Fruit fly (Drosophila melanogaster) Kc167 (cell line): Measurements from ENCODE around the gene CG7194.

Experiments used
- Sin3A ChIP-seq: fragments of >200 bp; optimal IDR thresholded peaks from 2 replicates; lab custom pipeline; 2018; ENCODE audit warnings: missing external identifiers
- insv ChIP-seq: fragments of >200 bp; optimal IDR thresholded peaks from 3 replicates; lab custom pipeline; 2018; ENCODE audit warnings: missing external identifiers
- psq ChIP-seq: fragments of >200 bp; optimal IDR thresholded peaks from 2 replicates; lab custom pipeline; 2017; ENCODE audit warnings: missing external identifiers

DNA sequence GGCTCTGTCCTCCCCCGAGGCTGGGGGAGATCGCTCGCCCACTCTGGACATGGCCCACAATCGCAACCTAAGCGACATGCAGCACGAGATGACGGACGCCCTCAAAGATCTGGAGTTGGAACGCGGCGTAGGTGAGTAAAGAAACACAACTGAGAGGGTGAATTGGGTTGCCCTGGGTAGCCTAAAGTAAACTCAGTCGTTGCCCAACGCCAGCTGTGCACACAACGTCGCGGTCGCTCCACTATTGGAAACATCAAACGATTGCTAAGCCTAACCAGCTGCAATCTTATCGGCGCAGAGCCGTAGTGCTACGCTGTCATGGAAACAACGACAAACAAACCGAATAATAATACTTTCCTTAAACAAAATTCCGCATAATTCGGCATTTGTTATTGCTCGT, 43.5 kb upstream of the CG7194 start:
- TF ChIP-seq insv (lab: Kevin White, UChicago) (no peak), Sin3A (lab: Kevin White, UChicago) (no peak), psq (no peak)
